Fruit fly (Drosophila melanogaster) whole organism, pupa: ENCODE measurements around the gene Gr98c.

Experiments used
- CG10348 ChIP-seq: fragments of 200-800 bp; sonication (Bioruptor generic); IDR thresholded peaks from 2 replicates; pipeline ENCODE4 v1.3.6; 2022; ENCODE audit warnings: missing biosample characterization, missing genetic modification characterization
- CG12605 ChIP-seq: fragments of 200-800 bp; sonication (Bioruptor generic); IDR thresholded peaks from 2 replicates; pipeline ENCODE4 v1.3.6; 2022; ENCODE audit warnings: missing biosample characterization, missing genetic modification characterization
- CG13204 ChIP-seq: fragments of 200-800 bp; sonication (Bioruptor generic); optimal IDR thresholded peaks from 2 replicates; lab custom pipeline; 2018; ENCODE audit warnings: missing biosample characterization, mild to moderate bottlenecking, missing genetic modification characterization, moderate library complexity
- CG14655 ChIP-seq: fragments of 200-800 bp; sonication (Bioruptor generic); optimal IDR thresholded peaks from 3 replicates; lab custom pipeline; 2017; ENCODE audit warnings: mild to moderate bottlenecking, missing biosample characterization, missing genetic modification reagents, missing genetic modification characterization
- CG15710 ChIP-seq: fragments of 200-800 bp; sonication (Bioruptor generic); optimal IDR thresholded peaks from 2 replicates; lab custom pipeline; 2018; ENCODE audit warnings: missing biosample characterization, mild to moderate bottlenecking, missing genetic modification characterization, moderate library complexity
- CG17806 ChIP-seq: fragments of 200-800 bp; sonication (Bioruptor generic); optimal IDR thresholded peaks from 2 replicates; lab custom pipeline; 2018; ENCODE audit warnings: missing biosample characterization, mild to moderate bottlenecking, missing genetic modification characterization, moderate library complexity
- CG32121 ChIP-seq: fragments of 200-800 bp; sonication (Bioruptor generic); IDR thresholded peaks from 2 replicates; pipeline ENCODE4 v1.3.6; 2022; ENCODE audit warnings: missing biosample characterization, missing genetic modification characterization
- CG34367 ChIP-seq: fragments of 200-800 bp; sonication (Bioruptor generic); optimal IDR thresholded peaks from 2 replicates; lab custom pipeline; 2018; ENCODE audit warnings: missing biosample characterization, mild to moderate bottlenecking, missing genetic modification characterization
- CG4496 ChIP-seq: fragments of 200-800 bp; sonication (Bioruptor generic); IDR thresholded peaks from 3 replicates; pipeline ENCODE4 v1.3.6; 2022; ENCODE audit warnings: missing biosample characterization, missing genetic modification characterization
- CG8159 ChIP-seq: fragments of 200-800 bp; sonication (Bioruptor generic); optimal IDR thresholded peaks from 3 replicates; lab custom pipeline; 2018; ENCODE audit warnings: missing biosample characterization, mild to moderate bottlenecking, missing genetic modification characterization, moderate library complexity
- CG8301 ChIP-seq: fragments of 200-800 bp; sonication (Bioruptor generic); optimal IDR thresholded peaks from 2 replicates; lab custom pipeline; 2018; ENCODE audit warnings: missing biosample characterization, mild to moderate bottlenecking, missing genetic modification characterization
- CG9948 ChIP-seq: fragments of 200-800 bp; sonication (Bioruptor generic); optimal IDR thresholded peaks from 2 replicates; lab custom pipeline; 2018; ENCODE audit warnings: missing biosample characterization, mild to moderate bottlenecking, missing genetic modification characterization, moderate library complexity
- D1 ChIP-seq: fragments of 200-800 bp; sonication (Bioruptor generic); optimal IDR thresholded peaks from 2 replicates; lab custom pipeline; 2018; ENCODE audit warnings: missing biosample characterization, mild to moderate bottlenecking, missing genetic modification characterization, moderate library complexity
- EcR ChIP-seq: fragments of 200-800 bp; sonication (Bioruptor generic); optimal IDR thresholded peaks from 3 replicates; lab custom pipeline; 2019; ENCODE audit warnings: missing biosample characterization, missing genetic modification characterization, mild to moderate bottlenecking, moderate library complexity, missing genetic modification reagents
- Ets98B ChIP-seq: fragments of 200-800 bp; sonication (Bioruptor generic); IDR thresholded peaks from 2 replicates; pipeline ENCODE4 v1.3.6; 2022; ENCODE audit warnings: missing biosample characterization, missing genetic modification characterization
- Pif1A ChIP-seq: fragments of 200-800 bp; sonication (Bioruptor generic); optimal IDR thresholded peaks from 3 replicates; lab custom pipeline; 2016; ENCODE audit warnings: missing biosample characterization, missing genetic modification characterization
- Pif1B ChIP-seq: fragments of 200-800 bp; sonication (Bioruptor generic); optimal IDR thresholded peaks from 3 replicates; lab custom pipeline; 2016; ENCODE audit warnings: missing biosample characterization, missing genetic modification characterization
- Snoo ChIP-seq: fragments of 200-800 bp; sonication (Bioruptor generic); optimal IDR thresholded peaks from 3 replicates; lab custom pipeline; 2017; ENCODE audit warnings: missing biosample characterization, mild to moderate bottlenecking, missing genetic modification characterization, inconsistent platforms
- fd96Ca ChIP-seq: fragments of 200-800 bp; sonication (Bioruptor generic); IDR thresholded peaks from 3 replicates; pipeline ENCODE4 v1.3.6; 2022; ENCODE audit warnings: missing biosample characterization, missing genetic modification characterization
- gl ChIP-seq: fragments of 200-800 bp; sonication (Bioruptor generic); optimal IDR thresholded peaks from 2 replicates; lab custom pipeline; 2018; ENCODE audit warnings: missing biosample characterization, mild to moderate bottlenecking, missing genetic modification characterization
- rn ChIP-seq: fragments of 200-800 bp; sonication (Bioruptor generic); IDR thresholded peaks from 2 replicates; pipeline ENCODE4 v1.3.6; 2022; ENCODE audit warnings: missing biosample characterization, missing genetic modification characterization

Gr98c gene

DNA sequence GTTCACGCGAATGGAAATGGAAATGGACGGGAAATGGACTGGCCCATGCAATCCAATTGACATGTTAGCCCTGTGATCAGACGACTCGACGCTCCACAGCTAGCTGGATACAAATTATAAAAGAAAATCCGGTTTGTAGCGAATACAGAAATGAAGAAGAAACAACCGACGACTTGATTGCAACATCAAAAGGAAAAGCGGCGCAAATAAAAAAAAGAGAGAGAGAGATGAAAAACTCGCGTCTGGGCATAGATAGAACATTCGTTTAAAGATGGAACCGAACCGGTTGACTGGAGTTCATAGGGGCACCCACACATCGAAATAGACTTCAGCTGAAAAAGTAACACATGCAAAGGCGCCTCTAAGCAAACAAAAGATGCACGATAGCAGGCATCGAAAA is 11.6 kb downstream of the Gr98c start:
- TF ChIP-seq EcR: no peak
- TF ChIP-seq CG12605: no peak
- TF ChIP-seq rn: no peak
- TF ChIP-seq gl: no peak
- TF ChIP-seq Pif1B (GFP tag; lab: Kevin White, UChicago): no peak

dm6 chr3R:27556466-27556865 is 12.2 kb downstream of the Gr98c start:
- TF ChIP-seq EcR (peak; percentile 76), CG15710 (no peak)

DNA sequence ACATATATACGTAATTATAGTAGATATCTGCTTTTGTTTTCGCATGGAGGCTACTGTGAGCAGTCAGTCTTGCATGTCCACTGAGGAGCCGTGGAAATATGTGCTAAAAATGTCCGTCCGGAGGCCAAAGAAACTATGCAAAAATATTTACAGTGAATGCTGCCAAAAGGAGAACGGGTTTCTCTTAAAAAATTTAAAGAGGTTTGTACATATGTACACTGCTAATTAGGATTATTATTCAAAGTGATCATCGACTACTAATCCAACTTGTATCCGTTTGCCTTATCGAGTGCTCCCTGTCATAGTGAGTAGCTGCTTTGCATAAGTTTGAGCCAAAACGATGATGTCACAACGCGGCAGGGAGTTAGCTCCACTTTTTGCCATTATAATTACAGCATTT is 12.7 kb downstream of the Gr98c start:
- TF ChIP-seq CG4496 (GFP tag; lab: Robert Waterston, UW) (peak; percentile 86), fd96Ca (GFP tag; lab: Robert Waterston, UW) (peak; percentile 88), CG15710 (peak; percentile 25), CG14655 (GFP tag; lab: Kevin White, UChicago) (no peak), CG9948 (tag; lab: Kevin White, UChicago) (no peak), CG10348 (GFP tag; lab: Robert Waterston, UW) (peak; percentile 54; the same call in 1 of the 2 replicates), gl (no peak), CG34367 (tag; lab: Kevin White, UChicago) (no peak), CG12605 (peak; percentile 74), CG32121 (peak; percentile 84), CG8159 (tag; lab: Kevin White, UChicago) (peak; percentile 44), Ets98B (GFP tag; lab: Robert Waterston, UW) (peak; percentile 84), rn (peak; percentile 53), EcR (no peak), Snoo (tag; lab: Kevin White, UChicago) (peak; percentile 10), Pif1A (GFP tag; lab: Kevin White, UChicago) (peak; percentile 54), CG8301 (tag; lab: Kevin White, UChicago) (peak; percentile 59), CG13204 (GFP tag; lab: Kevin White, UChicago) (no peak), D1 (tag; lab: Kevin White, UChicago) (no peak), CG17806 (tag; lab: Kevin White, UChicago) (peak; percentile 34), Pif1B (GFP tag; lab: Kevin White, UChicago) (peak; percentile 36)
- TF ChIP-seq, all 21 proteins: peak for 14

dm6 chr3R:27557970-27558659 is 13.9 kb downstream of the Gr98c start:
- TF ChIP-seq CG17806 (tag; lab: Kevin White, UChicago) (peak; percentile 6), EcR (no peak), CG9948 (tag; lab: Kevin White, UChicago) (peak; percentile 26)

DNA sequence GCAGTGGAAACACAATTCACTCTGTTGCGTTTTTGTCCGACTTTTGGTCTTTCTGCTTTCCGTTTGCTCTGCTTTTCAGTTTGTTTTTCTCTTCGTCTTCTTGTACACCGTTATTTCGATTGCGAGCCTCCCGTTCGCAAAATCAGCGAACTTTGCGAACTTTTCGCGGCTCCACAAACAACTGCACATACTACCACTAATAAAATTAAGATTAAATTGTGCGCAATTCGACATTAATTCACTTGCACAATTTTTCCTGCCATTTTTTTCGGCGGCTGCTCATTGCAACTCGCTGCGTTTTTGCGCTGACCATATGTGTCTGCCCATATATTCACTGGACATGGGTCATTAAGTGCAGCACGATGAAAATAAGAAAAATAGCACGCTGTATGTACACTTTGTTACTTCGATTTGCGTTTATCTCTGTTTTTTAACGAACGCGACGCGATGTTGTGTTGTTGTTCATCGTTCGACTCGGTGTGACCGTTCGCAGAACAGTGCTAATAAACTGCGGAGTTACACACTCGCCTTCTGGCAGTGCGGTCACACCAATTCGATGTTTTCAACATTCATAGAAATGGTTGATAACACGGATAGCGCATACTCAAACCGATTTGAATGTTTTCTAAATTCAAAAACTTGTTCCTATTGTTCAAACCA is 14.5 kb downstream of the Gr98c start, which contains the start of gene Klp98A:
Gene Klp98A, minus strand, starts transcription at position 486 of the 660 bp plus-strand sequence.
- peak; percentile 34; the same call in 1 of the 3 replicates for TF ChIP-seq CG4496 (GFP tag; lab: Robert Waterston, UW)
- TF ChIP-seq CG12605: 0 out of 2 replicates have a peak, but pooled peaks have one; percentile 15
- TF ChIP-seq fd96Ca (GFP tag; lab: Robert Waterston, UW): no peak
- peak; percentile 11 for TF ChIP-seq Snoo (tag; lab: Kevin White, UChicago)

DNA sequence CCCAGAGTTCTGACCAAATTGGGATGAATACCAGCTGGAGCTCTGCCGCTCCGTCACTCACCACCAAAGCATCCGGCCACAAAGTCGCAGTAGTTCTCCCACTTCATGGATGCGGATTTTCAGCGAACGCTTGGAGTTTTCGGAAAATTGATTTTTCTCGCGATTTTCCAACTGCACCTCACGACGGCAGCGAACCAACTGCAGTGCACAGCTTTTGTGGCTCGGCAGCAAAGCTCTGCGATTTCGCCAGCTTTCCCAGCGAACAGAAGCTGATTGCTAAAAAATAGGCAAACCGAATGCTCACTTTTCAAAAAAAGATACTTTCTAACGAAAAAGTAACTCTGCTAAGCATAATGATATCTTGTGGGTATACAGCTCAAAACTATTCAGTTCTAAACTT is 16.9 kb downstream of the Gr98c start, which contains the start of gene CG5646:
Gene CG5646, minus strand, starts transcription at position 206 of the 400 bp plus-strand sequence.
- TF ChIP-seq fd96Ca (GFP tag; lab: Robert Waterston, UW) (peak; percentile 67; the same call in 2 of the 3 replicates), Pif1B (GFP tag; lab: Kevin White, UChicago) (no peak), rn (no peak), CG12605 (0 out of 2 replicates have a peak, but pooled peaks have one; percentile 33), CG32121 (peak; percentile 76), CG4496 (GFP tag; lab: Robert Waterston, UW) (peak; percentile 67; the same call in 2 of the 3 replicates), Ets98B (GFP tag; lab: Robert Waterston, UW) (peak; percentile 66; the same call in 1 of the 2 replicates)

dm6 chr3R:27568545-27568944 is 24.3 kb downstream of the Gr98c start:
- TF ChIP-seq CG8159 (tag; lab: Kevin White, UChicago): no peak
- TF ChIP-seq CG34367 (tag; lab: Kevin White, UChicago): no peak
- no peak for TF ChIP-seq Ets98B (GFP tag; lab: Robert Waterston, UW)
- TF ChIP-seq CG32121: no peak
- no peak for TF ChIP-seq gl
- no peak for TF ChIP-seq CG15710
- TF ChIP-seq Pif1B (GFP tag; lab: Kevin White, UChicago): no peak
- TF ChIP-seq Snoo (tag; lab: Kevin White, UChicago): no peak
- no peak for TF ChIP-seq Pif1A (GFP tag; lab: Kevin White, UChicago)
- TF ChIP-seq CG12605: no peak
- no peak for TF ChIP-seq CG13204 (GFP tag; lab: Kevin White, UChicago)
